Worm (Caenorhabditis elegans) whole organism, young adult: ENCODE results near the gene Y82E9BL.6.
"Not testable (repeated sequence)": the region's sequence is repeated elsewhere in the genome, so short reads cannot be mapped to it uniquely, and the experiment has no call there.

Source experiments
- F37B4.10 ChIP-seq: fragments of 200-800 bp; sonication (Bioruptor generic); IDR thresholded peaks from 2 replicates; pipeline ENCODE4 v1.3.6; 2022; ENCODE audit warnings: missing genetic modification characterization, missing compliant biosample characterization
- F49E8.2 ChIP-seq: sonication (generic microtip); optimal IDR thresholded peaks from 3 replicates; lab custom pipeline; 2017; ENCODE audit warnings: missing genetic modification characterization, mild to moderate bottlenecking, missing compliant biosample characterization, antibody characterized with exemption, moderate library complexity; ENCODE audit not compliant: insufficient read depth
- Y53G8AR.9 ChIP-seq: fragments of 200-800 bp; sonication (Bioruptor generic); conservative IDR thresholded peaks from 2 replicates; pipeline ENCODE4 v1.3.6; 2022; ENCODE audit warnings: missing genetic modification reagents, missing genetic modification characterization, missing compliant biosample characterization
- athp-1 ChIP-seq: sonication (generic microtip); optimal IDR thresholded peaks from 2 replicates; lab custom pipeline; 2017; ENCODE audit warnings: mild to moderate bottlenecking, missing genetic modification characterization, missing compliant biosample characterization
- bed-1 ChIP-seq: fragments of 200-800 bp; sonication (Bioruptor generic); IDR thresholded peaks from 2 replicates; pipeline ENCODE4 v1.3.6; 2022; ENCODE audit warnings: missing genetic modification reagents, missing genetic modification characterization, missing compliant biosample characterization
- bed-2 ChIP-seq: fragments of 200-800 bp; sonication (Bioruptor generic); IDR thresholded peaks from 2 replicates; pipeline ENCODE4 v1.3.6; 2022; ENCODE audit warnings: missing genetic modification reagents, missing genetic modification characterization, missing compliant biosample characterization
- ceh-27 ChIP-seq: fragments of 200-800 bp; sonication (Bioruptor generic); optimal IDR thresholded peaks from 2 replicates; lab custom pipeline; 2018; ENCODE audit warnings: mild to moderate bottlenecking, missing genetic modification characterization, moderate library complexity, missing compliant biosample characterization
- gei-17 ChIP-seq: fragments of 200-800 bp; sonication (Bioruptor generic); optimal IDR thresholded peaks from 2 replicates; lab custom pipeline; 2018; ENCODE audit warnings: mild to moderate bottlenecking, missing genetic modification characterization, missing compliant biosample characterization
- snpc-4 ChIP-seq, 5 experiments: fragments of 150-350 bp in 1 of 5; sonication (generic microtip) in 4 of 5; optimal IDR thresholded peaks; 2 replicates each; lab custom pipeline; 2014 to 2018; ENCODE audit warnings: missing genetic modification characterization in 5 of 5, missing biosample characterization in 3 of 5, antibody characterized with exemption in 2 of 5, mild to moderate bottlenecking in 2 of 5, missing compliant biosample characterization in 2 of 5, missing genotype in 2 of 5, moderate library complexity in 2 of 5, missing genetic modification reagents in 1 of 5
- tbp1 ChIP-seq: fragments of 200-800 bp; sonication (Bioruptor generic); optimal IDR thresholded peaks from 2 replicates; lab custom pipeline; 2018; ENCODE audit warnings: mild to moderate bottlenecking, missing genetic modification characterization, missing compliant biosample characterization

- not testable (repeated sequence) for TF ChIP-seq F49E8.2 (tag; lab: Kevin White, UChicago); ceh-27 (GFP tag; lab: Kevin White, UChicago); athp-1 (tag; lab: Kevin White, UChicago); Y53G8AR.9 (GFP tag; lab: Robert Waterston, UW); F37B4.10 (GFP tag; lab: Robert Waterston, UW); bed-2 (GFP tag; lab: Robert Waterston, UW); gei-17 (GFP tag; lab: Kevin White, UChicago); tbp1 (GFP tag; lab: Kevin White, UChicago); snpc-4 (GFP tag; optimal IDR thresholded peaks at IDR 0.05; lab: Kevin White, UChicago); snpc-4 (tag; optimal IDR thresholded peaks at IDR 0.05; lab: Kevin White, UChicago); bed-1 (GFP tag; lab: Robert Waterston, UW)
These were observed 12.4 kb upstream of the Y82E9BL.6 start, which contains the start of gene Y82E9BR.8 for ce11 chrIII:1357973-1358372.
